Worm (Caenorhabditis elegans) whole organism, L2 larva: ENCODE measurements around the gene rhi-1.

ENCODE experiments used
- C34F6.9 ChIP-seq: fragments of 150-350 bp; optimal IDR thresholded peaks from 2 replicates; lab custom pipeline; 2014; ENCODE audit warnings: missing biosample characterization, missing genetic modification characterization
- R02D3.7 ChIP-seq: fragments of 150-350 bp; optimal IDR thresholded peaks from 2 replicates; lab custom pipeline; 2014; ENCODE audit warnings: missing biosample characterization, missing genetic modification characterization
- Y55F3AM.14 ChIP-seq: fragments of 200-800 bp; sonication (Bioruptor generic); optimal IDR thresholded peaks from 2 replicates; lab custom pipeline; 2018; ENCODE audit warnings: mild to moderate bottlenecking, missing genetic modification characterization, missing compliant biosample characterization
- ZK546.5 ChIP-seq: sonication (generic microtip); optimal IDR thresholded peaks from 2 replicates; lab custom pipeline; 2017; ENCODE audit warnings: missing biosample characterization, missing genetic modification characterization
- aly-2 ChIP-seq: fragments of 150-350 bp; optimal IDR thresholded peaks from 2 replicates; lab custom pipeline; 2014; ENCODE audit warnings: missing biosample characterization, missing genetic modification characterization
- ama-1 ChIP-seq: fragments of 150-350 bp; optimal IDR thresholded peaks from 2 replicates; lab custom pipeline; 2018; ENCODE audit warnings: inconsistent platforms
- blmp-1 ChIP-seq: sonication (generic microtip); optimal IDR thresholded peaks from 2 replicates; lab custom pipeline; 2017; ENCODE audit warnings: missing genetic modification characterization, mild to moderate bottlenecking, missing compliant biosample characterization, antibody characterized with exemption, moderate library complexity; ENCODE audit not compliant: insufficient read depth
- ceh-16 ChIP-seq: fragments of 150-350 bp; optimal IDR thresholded peaks from 2 replicates; lab custom pipeline; 2014; ENCODE audit warnings: missing biosample characterization, missing genetic modification characterization
- crh-2 ChIP-seq: sonication (generic microtip); optimal IDR thresholded peaks from 2 replicates; lab custom pipeline; 2017; ENCODE audit warnings: missing biosample characterization, missing genetic modification characterization
- dmd-4 ChIP-seq: sonication (generic microtip); optimal IDR thresholded peaks from 2 replicates; lab custom pipeline; 2017; ENCODE audit warnings: missing biosample characterization, missing genetic modification characterization
- egl-27 ChIP-seq: sonication (generic microtip); optimal IDR thresholded peaks from 3 replicates; lab custom pipeline; 2017; ENCODE audit warnings: missing biosample characterization, missing genetic modification reagents, missing genetic modification characterization
- elt-1 ChIP-seq: fragments of 150-350 bp; optimal IDR thresholded peaks from 2 replicates; lab custom pipeline; 2014; ENCODE audit warnings: missing biosample characterization, missing genetic modification characterization
- elt-3 ChIP-seq: sonication (generic microtip); optimal IDR thresholded peaks from 2 replicates; lab custom pipeline; 2017; ENCODE audit warnings: missing biosample characterization, missing genetic modification characterization
- fos-1 ChIP-seq: fragments of 150-350 bp; optimal IDR thresholded peaks from 2 replicates; lab custom pipeline; 2014; ENCODE audit warnings: missing biosample characterization, missing genetic modification characterization
- gmeb-1 ChIP-seq: fragments of 150-350 bp; optimal IDR thresholded peaks from 2 replicates; lab custom pipeline; 2014; ENCODE audit warnings: missing biosample characterization, missing genetic modification characterization
- lin-11 ChIP-seq: fragments of 150-350 bp; sonication (generic microtip); optimal IDR thresholded peaks from 2 replicates; lab custom pipeline; 2014; ENCODE audit warnings: missing biosample characterization, missing genetic modification characterization, inconsistent platforms, mixed read lengths
- lin-13 ChIP-seq: fragments of 150-350 bp; optimal IDR thresholded peaks from 2 replicates; lab custom pipeline; 2014; ENCODE audit warnings: missing biosample characterization, missing genetic modification reagents, missing genetic modification characterization
- lin-39 ChIP-seq: fragments of 150-350 bp; optimal IDR thresholded peaks from 2 replicates; lab custom pipeline; 2014; ENCODE audit warnings: missing biosample characterization, missing genetic modification reagents, missing genetic modification characterization
- lsy-2 ChIP-seq, 2 experiments: fragments of 150-350 bp in 1 of 2; sonication (generic microtip) in 1 of 2; optimal IDR thresholded peaks; 2 replicates each; lab custom pipeline; 2014 to 2017; ENCODE audit warnings: missing biosample characterization in 2 of 2, missing genetic modification characterization in 2 of 2
- mab-5 ChIP-seq: fragments of 150-350 bp; optimal IDR thresholded peaks from 2 replicates; lab custom pipeline; 2014; ENCODE audit warnings: missing biosample characterization, missing genetic modification characterization
- mbf-1 ChIP-seq: sonication (generic microtip); optimal IDR thresholded peaks from 2 replicates; lab custom pipeline; 2017; ENCODE audit warnings: missing biosample characterization, missing genetic modification characterization
- nhr-10 ChIP-seq: sonication (generic microtip); optimal IDR thresholded peaks from 2 replicates; lab custom pipeline; 2017; ENCODE audit warnings: missing biosample characterization, missing genetic modification characterization
- nhr-11 ChIP-seq: fragments of 150-350 bp; optimal IDR thresholded peaks from 2 replicates; lab custom pipeline; 2014; ENCODE audit warnings: missing biosample characterization, missing genetic modification characterization
- nhr-12 ChIP-seq: fragments of 150-350 bp; optimal IDR thresholded peaks from 2 replicates; lab custom pipeline; 2014; ENCODE audit warnings: missing biosample characterization, missing genetic modification characterization
- nhr-129 ChIP-seq: fragments of 150-350 bp; optimal IDR thresholded peaks from 2 replicates; lab custom pipeline; 2014; ENCODE audit warnings: missing biosample characterization, missing genetic modification characterization
- nhr-21 ChIP-seq: fragments of 150-350 bp; optimal IDR thresholded peaks from 2 replicates; lab custom pipeline; 2014; ENCODE audit warnings: missing biosample characterization, missing genetic modification characterization
- nhr-23 ChIP-seq: fragments of 150-350 bp; optimal IDR thresholded peaks from 2 replicates; lab custom pipeline; 2014; ENCODE audit warnings: missing biosample characterization, missing genetic modification reagents, missing genetic modification characterization
- nhr-237 ChIP-seq: fragments of 150-350 bp; optimal IDR thresholded peaks from 2 replicates; lab custom pipeline; 2014; ENCODE audit warnings: missing biosample characterization, missing genetic modification characterization
- nhr-25 ChIP-seq: fragments of 150-350 bp; sonication (generic microtip); optimal IDR thresholded peaks from 3 replicates; lab custom pipeline; 2014; ENCODE audit warnings: missing biosample characterization, missing genetic modification characterization
- nhr-77 ChIP-seq: fragments of 150-350 bp; optimal IDR thresholded peaks from 2 replicates; lab custom pipeline; 2014; ENCODE audit warnings: missing biosample characterization, missing genetic modification characterization
- peb-1 ChIP-seq: fragments of 150-350 bp; optimal IDR thresholded peaks from 2 replicates; lab custom pipeline; 2014; ENCODE audit warnings: missing biosample characterization, missing genetic modification characterization
- sem-4 ChIP-seq: fragments of 150-350 bp; optimal IDR thresholded peaks from 2 replicates; lab custom pipeline; 2014; ENCODE audit warnings: missing biosample characterization, missing genetic modification reagents, missing genetic modification characterization
- skn-1 ChIP-seq: sonication (generic microtip); optimal IDR thresholded peaks from 2 replicates; lab custom pipeline; 2017; ENCODE audit warnings: missing biosample characterization, missing genetic modification characterization
- sma-3 ChIP-seq: sonication (generic microtip); optimal IDR thresholded peaks from 2 replicates; lab custom pipeline; 2016; ENCODE audit warnings: missing genetic modification reagents, missing genetic modification characterization, missing compliant biosample characterization
- sma-9 ChIP-seq, 2 experiments: fragments of 150-350 bp in 1 of 2; sonication (generic microtip) in 1 of 2; optimal IDR thresholded peaks; 2 replicates each; lab custom pipeline; 2014 to 2016; ENCODE audit warnings: missing genetic modification characterization in 2 of 2, mild to moderate bottlenecking in 1 of 2, missing biosample characterization in 1 of 2, missing compliant biosample characterization in 1 of 2, missing genetic modification reagents in 1 of 2, moderate library complexity in 1 of 2
- snpc-4 ChIP-seq: fragments of 150-350 bp; optimal IDR thresholded peaks from 2 replicates; lab custom pipeline; 2014; ENCODE audit warnings: missing biosample characterization, missing genetic modification characterization
- unc-39 ChIP-seq: fragments of 150-350 bp; optimal IDR thresholded peaks from 2 replicates; lab custom pipeline; 2014; ENCODE audit warnings: missing biosample characterization, missing genetic modification characterization
- unc-55 ChIP-seq: fragments of 150-350 bp; sonication (generic microtip); optimal IDR thresholded peaks from 3 replicates; lab custom pipeline; 2014; ENCODE audit warnings: missing biosample characterization, missing genetic modification reagents, missing genetic modification characterization
- unc-62 ChIP-seq: fragments of 150-350 bp; optimal IDR thresholded peaks from 2 replicates; lab custom pipeline; 2014; ENCODE audit warnings: missing biosample characterization, missing genetic modification reagents, missing genetic modification characterization
- zag-1 ChIP-seq: fragments of 150-350 bp; optimal IDR thresholded peaks from 2 replicates; lab custom pipeline; 2014; ENCODE audit warnings: missing biosample characterization, missing genetic modification characterization
- ztf-1 ChIP-seq: fragments of 200-800 bp; sonication (Bioruptor generic); conservative IDR thresholded peaks from 2 replicates; pipeline ENCODE4 v1.3.6; 2022; ENCODE audit warnings: missing genetic modification characterization, missing compliant biosample characterization
- ztf-11 ChIP-seq: sonication (generic microtip); optimal IDR thresholded peaks from 2 replicates; lab custom pipeline; 2017; ENCODE audit warnings: missing biosample characterization, missing genetic modification characterization
- ztf-4 ChIP-seq: fragments of 150-350 bp; optimal IDR thresholded peaks from 2 replicates; lab custom pipeline; 2014; ENCODE audit warnings: missing biosample characterization, missing genetic modification characterization

The rhi-1 gene

DNA sequence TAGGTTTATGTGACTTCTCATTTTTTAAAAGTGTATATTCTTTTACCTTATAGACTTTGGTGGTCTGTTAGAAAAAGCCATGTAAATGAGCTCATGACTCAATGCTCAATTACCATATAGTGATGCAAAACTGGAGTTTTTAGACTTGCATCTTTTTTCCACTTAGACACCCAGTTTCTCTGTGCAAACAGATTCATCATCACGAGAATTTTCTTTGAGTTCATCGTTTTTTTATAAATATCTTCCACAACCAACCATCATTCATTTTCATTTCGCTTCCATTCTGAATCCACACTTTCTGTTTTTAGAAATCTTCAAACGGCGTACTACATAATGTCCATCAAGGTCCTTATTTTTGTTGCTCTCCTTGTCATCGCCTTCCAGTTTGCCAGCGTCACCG, 36.2 kb downstream of the rhi-1 start, which contains the start of gene C07A12.2:
C07A12.2 (plus strand) TSS at position 301 of the 400 bp plus-strand sequence.
- TF ChIP-seq lsy-2 (tag; optimal IDR thresholded peaks at IDR 0.05; lab: Kevin White, UChicago) = no peak
- TF ChIP-seq mbf-1 (tag; lab: Kevin White, UChicago) = no peak
- no peak for TF ChIP-seq gmeb-1 (tag; lab: Kevin White, UChicago)
- no peak for TF ChIP-seq C34F6.9 (tag; lab: Kevin White, UChicago)
- TF ChIP-seq lin-11 (tag; lab: Kevin White, UChicago) = no peak
- TF ChIP-seq nhr-11 = no peak
- TF ChIP-seq ztf-1 (GFP tag; lab: Robert Waterston, UW) = no peak
- TF ChIP-seq ceh-16 = no peak
- TF ChIP-seq elt-1 = no peak
- no peak for TF ChIP-seq blmp-1

DNA sequence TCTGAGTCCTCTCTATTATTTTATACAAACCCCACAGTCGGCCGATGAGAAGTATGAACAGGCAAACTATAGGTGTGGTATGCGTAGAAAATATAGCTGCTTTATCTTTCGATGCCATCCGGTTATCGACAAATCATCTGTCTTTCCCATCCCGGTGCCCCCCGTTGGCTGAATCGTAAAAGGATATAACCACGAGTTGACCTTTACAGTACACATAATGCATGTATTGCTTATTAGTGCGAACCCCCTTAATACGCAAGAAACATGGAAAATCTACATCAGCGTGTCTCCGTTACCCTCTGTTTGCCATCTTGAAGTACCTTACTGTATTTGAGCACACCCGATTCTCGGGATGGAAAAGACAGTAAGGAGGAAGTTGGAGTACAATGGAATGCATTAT, 40.6 kb downstream of the rhi-1 start:
- TF ChIP-seq snpc-4 (no peak), aly-2 (no peak), nhr-11 (no peak), unc-39 (no peak), R02D3.7 (tag; lab: Kevin White, UChicago) (no peak), nhr-12 (no peak)
- TF ChIP-seq, all 48 proteins: peak for 0

DNA sequence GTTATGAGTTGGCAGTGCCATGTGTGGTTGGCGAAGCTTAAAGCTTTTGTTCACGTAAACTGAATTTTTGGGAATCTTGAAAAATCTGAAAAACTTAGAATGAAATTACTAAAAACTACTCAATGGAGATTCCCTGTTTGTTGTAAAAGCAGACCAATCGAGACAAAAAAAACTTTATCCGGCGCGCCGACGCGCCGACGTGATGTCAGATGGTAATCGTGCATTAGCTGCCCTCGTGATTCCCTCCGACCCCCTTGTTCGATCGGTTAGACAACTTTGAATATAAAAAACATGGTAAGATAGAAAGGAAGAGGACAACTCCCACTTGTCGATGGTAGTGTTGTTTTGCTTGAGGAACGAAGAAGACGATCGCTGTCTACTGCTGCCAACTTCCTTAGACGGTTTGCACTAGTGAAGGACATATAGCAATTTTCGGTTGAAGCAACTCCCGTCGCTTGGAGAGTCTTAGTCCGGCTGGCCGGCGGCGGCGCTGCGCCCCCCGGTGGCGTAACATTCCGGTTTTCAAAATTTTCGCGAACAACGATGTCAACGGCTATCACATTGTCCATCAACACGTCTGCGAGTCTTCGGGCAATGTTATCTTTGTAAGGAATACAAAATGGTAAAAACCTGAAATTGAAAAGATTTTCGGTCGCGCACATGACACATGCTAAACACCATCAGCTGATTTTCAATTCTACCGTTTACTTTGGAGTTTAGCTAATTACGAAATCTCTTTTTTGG, 41.7 kb downstream of the rhi-1 start, which contains the start of gene C07A12.18:
C07A12.18 (minus strand) TSS at position 51 of the 744 bp plus-strand sequence.
- TF ChIP-seq unc-62 (GFP tag; lab: Kevin White, UChicago) = no peak
- TF ChIP-seq nhr-129 = peak; percentile 1
- TF ChIP-seq lsy-2 (tag; optimal IDR thresholded peaks at IDR 0.05; lab: Kevin White, UChicago) = no peak
- no peak for TF ChIP-seq Y55F3AM.14 (GFP tag; lab: Kevin White, UChicago)
- TF ChIP-seq nhr-25 = peak; percentile 3
- no peak for TF ChIP-seq ztf-4 (tag; lab: Kevin White, UChicago)

DNA sequence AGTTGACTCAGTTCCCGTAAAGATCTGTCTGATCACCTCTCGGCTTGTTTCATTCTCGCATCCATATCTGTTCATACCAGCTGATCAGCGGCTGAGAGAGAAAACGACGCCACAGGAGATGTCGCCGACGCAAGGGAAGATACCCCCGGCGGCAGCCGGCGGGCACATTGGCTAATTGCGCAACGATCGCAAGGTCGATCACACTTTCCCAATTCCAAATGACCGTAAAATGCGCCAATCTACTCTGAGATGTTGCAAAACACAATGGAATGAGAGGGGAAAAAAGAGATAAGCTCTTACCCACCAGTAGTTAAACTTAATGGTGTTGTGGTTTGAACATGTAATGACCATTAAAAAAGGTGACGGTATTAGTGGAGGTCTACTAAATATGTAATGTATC, 42.7 kb downstream of the rhi-1 start:
- TF ChIP-seq egl-27 (tag; lab: Kevin White, UChicago) (peak; percentile 46), elt-3 (tag; lab: Kevin White, UChicago) (no peak), sma-9 (GFP tag; optimal IDR thresholded peaks at IDR 0.05; lab: Kevin White, UChicago) (peak; percentile 28), sma-9 (tag; optimal IDR thresholded peaks at IDR 0.05; lab: Kevin White, UChicago) (no peak), mbf-1 (tag; lab: Kevin White, UChicago) (no peak), gmeb-1 (tag; lab: Kevin White, UChicago) (no peak), nhr-12 (no peak), nhr-237 (tag; lab: Kevin White, UChicago) (no peak), R02D3.7 (tag; lab: Kevin White, UChicago) (no peak), ztf-4 (tag; lab: Kevin White, UChicago) (no peak), ZK546.5 (tag; lab: Kevin White, UChicago) (no peak), crh-2 (tag; lab: Kevin White, UChicago) (no peak), lin-11 (tag; lab: Kevin White, UChicago) (no peak), mab-5 (tag; lab: Kevin White, UChicago) (no peak), ztf-1 (GFP tag; lab: Robert Waterston, UW) (no peak), nhr-23 (tag; lab: Kevin White, UChicago) (no peak), nhr-10 (no peak), peb-1 (tag; lab: Kevin White, UChicago) (no peak), lin-39 (no peak), nhr-25 (peak; percentile 60), dmd-4 (no peak), snpc-4 (no peak), nhr-129 (peak; percentile 47), unc-39 (no peak), lin-13 (GFP tag; lab: Kevin White, UChicago) (no peak), unc-55 (no peak), nhr-21 (tag; lab: Kevin White, UChicago) (peak; percentile 13), sem-4 (tag; lab: Kevin White, UChicago) (peak; percentile 57), Y55F3AM.14 (GFP tag; lab: Kevin White, UChicago) (no peak), skn-1 (tag; lab: Kevin White, UChicago) (no peak), elt-1 (no peak), sma-3 (GFP tag; lab: Kevin White, UChicago) (no peak), ztf-11 (tag; lab: Kevin White, UChicago) (no peak), lsy-2 (tag; optimal IDR thresholded peaks at IDR 0.05; lab: Kevin White, UChicago) (no peak), blmp-1 (peak; percentile 16), ceh-16 (peak; percentile 64), zag-1 (no peak), ama-1 (lab: Kevin White, UChicago) (no peak), nhr-77 (tag; lab: Kevin White, UChicago) (no peak), fos-1 (tag; lab: Kevin White, UChicago) (no peak), nhr-11 (no peak), aly-2 (no peak)
